Worm (Caenorhabditis elegans) whole organism, L4 larva: ENCODE results near the gene zig-3.

ENCODE experiments used
- R02D3.7 ChIP-seq: fragments of 150-350 bp; sonication (generic microtip); optimal IDR thresholded peaks from 3 replicates; lab custom pipeline; 2014; ENCODE audit warnings: missing biosample characterization, missing genetic modification characterization
- dve-1 ChIP-seq: sonication (generic microtip); optimal IDR thresholded peaks from 2 replicates; lab custom pipeline; 2017; ENCODE audit warnings: antibody characterized with exemption, mild to moderate bottlenecking, missing genetic modification characterization, missing compliant biosample characterization; ENCODE audit not compliant: insufficient read depth
- mep-1 ChIP-seq: fragments of 150-350 bp; sonication (generic microtip); optimal IDR thresholded peaks from 3 replicates; lab custom pipeline; 2014; ENCODE audit warnings: missing biosample characterization, missing genetic modification characterization

- TF ChIP-seq dve-1, result no peak
- no peak for TF ChIP-seq R02D3.7
- no peak for TF ChIP-seq mep-1 (tag; lab: Kevin White, UChicago)
These were observed 38.3 kb upstream of the zig-3 start, which contains the start of gene C39D10.5 for ce11 chrX:7892296-7892695.
